Worm (Caenorhabditis elegans): ENCODE measurements around the gene F57C2.4.

DNA sequence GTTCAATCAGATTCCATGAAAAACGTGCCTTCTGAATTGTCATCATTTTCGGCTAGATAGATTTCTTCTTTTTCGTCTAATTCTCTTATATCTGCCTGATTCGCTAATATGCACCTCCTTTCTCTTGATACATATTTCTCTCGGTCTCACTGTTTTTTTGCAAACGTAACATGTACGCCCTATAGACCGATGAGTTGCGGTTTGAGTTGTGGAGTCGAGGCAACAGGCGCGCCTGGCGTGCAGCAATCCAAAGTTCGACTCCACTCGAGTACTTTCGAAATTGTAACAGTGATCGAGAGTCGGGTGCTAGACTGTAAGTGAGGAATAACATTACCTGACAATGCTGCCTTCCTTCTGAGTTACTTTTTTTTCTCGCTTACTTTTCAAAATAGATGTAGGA, 28.3 kb upstream of the F57C2.4 start:
- TF ChIP-seq him-1 (tag; optimal IDR thresholded peaks at IDR 0.05) (peak; percentile 66), W03F9.2 (tag; optimal IDR thresholded peaks at IDR 0.05) (peak; percentile 21), dao-5 (tag; optimal IDR thresholded peaks at IDR 0.05) (peak; percentile 57)

Data from whole organism, L4/young adult.